Worm (Caenorhabditis elegans): Measurements from ENCODE around the gene cdgs-1.

Gene cdgs-1

ce11 chrIV:7815683-7816183 is at the start of gene cdgs-1:
TSS of gene cdgs-1 (minus strand) at chrIV:7815733.
- no peak for TF ChIP-seq unc-3 (GFP tag; conservative IDR thresholded peaks at IDR 0.05)
- TF ChIP-seq unc-3 (tag; optimal IDR thresholded peaks at IDR 0.05) = no peak
- peak; percentile 68 for TF ChIP-seq hlh-30 (tag; optimal IDR thresholded peaks at IDR 0.05; ENCODE audit: insufficient read depth)
- no peak for TF ChIP-seq ceh-18 (tag; optimal IDR thresholded peaks at IDR 0.05)
- no peak for TF ChIP-seq elt-4 (tag; optimal IDR thresholded peaks at IDR 0.05)
- peak; percentile 31 for TF ChIP-seq nfya-1 (tag; optimal IDR thresholded peaks at IDR 0.05)
- no peak for TF ChIP-seq hlh-6 (tag; optimal IDR thresholded peaks at IDR 0.05)
- peak; percentile 78 for TF ChIP-seq unc-42 (tag; optimal IDR thresholded peaks at IDR 0.05)
- no peak for TF ChIP-seq gmeb-2 (tag; optimal IDR thresholded peaks at IDR 0.05)
- no peak for TF ChIP-seq ceh-30 (tag; optimal IDR thresholded peaks at IDR 0.05)

ce11 chrIV:7851291-7851690 is 35.8 kb upstream of the cdgs-1 start:
- TF ChIP-seq ceh-30 (tag; optimal IDR thresholded peaks at IDR 0.05) = no peak
- TF ChIP-seq ceh-24 (tag; optimal IDR thresholded peaks at IDR 0.05) = no peak
- no peak for TF ChIP-seq npax-4 (tag; optimal IDR thresholded peaks at IDR 0.05)
- TF ChIP-seq hlh-13 (GFP tag; optimal IDR thresholded peaks at IDR 0.05) = no peak
- no peak for TF ChIP-seq ttx-3 (tag; optimal IDR thresholded peaks at IDR 0.05)
- TF ChIP-seq fax-1 (tag; optimal IDR thresholded peaks at IDR 0.05) = no peak
- no peak for TF ChIP-seq ama-1 (optimal IDR thresholded peaks at IDR 0.05)
- TF ChIP-seq unc-86 (tag; optimal IDR thresholded peaks at IDR 0.05) = no peak
- no peak for TF ChIP-seq che-1 (tag; optimal IDR thresholded peaks at IDR 0.05)
- TF ChIP-seq nfya-1 (tag; optimal IDR thresholded peaks at IDR 0.05) = no peak
- TF ChIP-seq ahr-1 (tag; optimal IDR thresholded peaks at IDR 0.05) = no peak
- TF ChIP-seq ceh-9 (tag; optimal IDR thresholded peaks at IDR 0.05) = no peak
- no peak for TF ChIP-seq syd-9 (tag; optimal IDR thresholded peaks at IDR 0.05)
- no peak for TF ChIP-seq pag-3 (tag; optimal IDR thresholded peaks at IDR 0.05; ENCODE audit: borderline replicate concordance)

- TF ChIP-seq ceh-30 (tag; optimal IDR thresholded peaks at IDR 0.05) (no peak), Y22D7AL.16 (tag; optimal IDR thresholded peaks at IDR 0.05) (no peak), sox-2 (GFP tag; IDR thresholded peaks at IDR 0.05) (no peak), elt-2 (tag; optimal IDR thresholded peaks at IDR 0.05) (no peak), che-1 (tag; optimal IDR thresholded peaks at IDR 0.05) (no peak), madf-2 (tag; optimal IDR thresholded peaks at IDR 0.05) (no peak), ceh-9 (tag; optimal IDR thresholded peaks at IDR 0.05) (no peak), ceh-2 (tag; optimal IDR thresholded peaks at IDR 0.05) (no peak), pha-4 (tag; optimal IDR thresholded peaks at IDR 0.05) (no peak), pag-3 (tag; optimal IDR thresholded peaks at IDR 0.05; ENCODE audit: borderline replicate concordance) (no peak), ahr-1 (tag; optimal IDR thresholded peaks at IDR 0.05) (no peak), K02D7.2 (tag; optimal IDR thresholded peaks at IDR 0.05) (no peak), nhr-11 (tag; optimal IDR thresholded peaks at IDR 0.05) (no peak), K09A11.1 (tag; optimal IDR thresholded peaks at IDR 0.05; ENCODE audit: insufficient read depth) (no peak), rnt-1 (tag; optimal IDR thresholded peaks at IDR 0.05) (no peak), gmeb-2 (tag; optimal IDR thresholded peaks at IDR 0.05) (no peak), syd-9 (tag; optimal IDR thresholded peaks at IDR 0.05) (no peak), hlh-13 (GFP tag; optimal IDR thresholded peaks at IDR 0.05) (no peak), unc-55 (GFP tag; optimal IDR thresholded peaks at IDR 0.05) (no peak), fkh-6 (tag; optimal IDR thresholded peaks at IDR 0.05) (no peak)
Measured at ce11 chrIV:7850329-7850728, 34.8 kb upstream of the cdgs-1 start.

ce11 chrIV:7849235-7849634 is 33.7 kb upstream of the cdgs-1 start:
- TF ChIP-seq che-1 (tag; optimal IDR thresholded peaks at IDR 0.05) (no peak), rnt-1 (tag; optimal IDR thresholded peaks at IDR 0.05) (no peak), tbx-7 (tag; optimal IDR thresholded peaks at IDR 0.05) (no peak), elt-2 (tag; optimal IDR thresholded peaks at IDR 0.05) (no peak), pha-4 (tag; optimal IDR thresholded peaks at IDR 0.05) (no peak), unc-42 (tag; optimal IDR thresholded peaks at IDR 0.05) (no peak), npax-4 (tag; optimal IDR thresholded peaks at IDR 0.05) (no peak)

All from whole organism, late embryonic.